Worm (Caenorhabditis elegans) whole organism, L4 larva: Measurements from ENCODE around the gene clec-127.

ENCODE experiments used
- F26F4.8 ChIP-seq: fragments of 200-800 bp; sonication (Bioruptor generic); conservative IDR thresholded peaks from 2 replicates; pipeline ENCODE4 v1.3.6; 2022; ENCODE audit warnings: missing genetic modification characterization, missing compliant biosample characterization
- F49E8.2 ChIP-seq: sonication (generic microtip); optimal IDR thresholded peaks from 2 replicates; lab custom pipeline; 2016; ENCODE audit warnings: missing compliant biosample characterization, mild to moderate bottlenecking, missing genetic modification characterization, borderline replicate concordance
- R02D3.7 ChIP-seq: fragments of 150-350 bp; sonication (generic microtip); optimal IDR thresholded peaks from 3 replicates; lab custom pipeline; 2014; ENCODE audit warnings: missing biosample characterization, missing genetic modification characterization
- Y48G9A.11 ChIP-seq: fragments of 200-800 bp; sonication (Bioruptor generic); IDR thresholded peaks from 2 replicates; pipeline ENCODE4 v1.3.6; 2022; ENCODE audit warnings: missing genetic modification reagents, missing genetic modification characterization, missing compliant biosample characterization
- Y75B8A.6 ChIP-seq: fragments of 200-800 bp; sonication (Bioruptor generic); IDR thresholded peaks from 2 replicates; pipeline ENCODE4 v1.3.6; 2022; ENCODE audit warnings: missing genetic modification reagents, missing genetic modification characterization, missing compliant biosample characterization
- ZK337.2 ChIP-seq: fragments of 200-800 bp; sonication (Bioruptor generic); IDR thresholded peaks from 2 replicates; pipeline ENCODE4 v1.3.6; 2022; ENCODE audit warnings: missing genetic modification reagents, missing genetic modification characterization, missing compliant biosample characterization
- arid-1 ChIP-seq: fragments of 200-800 bp; sonication (Bioruptor generic); conservative IDR thresholded peaks from 2 replicates; pipeline ENCODE4 v1.3.6; 2022; ENCODE audit warnings: missing genetic modification reagents, missing genetic modification characterization, missing compliant biosample characterization
- attf-4 ChIP-seq: sonication (generic microtip); optimal IDR thresholded peaks from 3 replicates; lab custom pipeline; 2017; ENCODE audit warnings: missing biosample characterization, missing genetic modification characterization
- ceh-28 ChIP-seq: fragments of 150-350 bp; optimal IDR thresholded peaks from 2 replicates; lab custom pipeline; 2014; ENCODE audit warnings: missing biosample characterization, missing genetic modification reagents, missing genetic modification characterization
- ceh-32 ChIP-seq: sonication (generic microtip); optimal IDR thresholded peaks from 2 replicates; lab custom pipeline; 2016; ENCODE audit warnings: mild to moderate bottlenecking, missing genetic modification characterization, missing compliant biosample characterization; ENCODE audit not compliant: poor library complexity
- ceh-44 ChIP-seq: fragments of 200-800 bp; sonication (Bioruptor generic); IDR thresholded peaks from 2 replicates; pipeline ENCODE4 v1.3.6; 2022; ENCODE audit warnings: missing genetic modification reagents, missing genetic modification characterization, missing compliant biosample characterization
- daf-12 ChIP-seq: fragments of 150-350 bp; optimal IDR thresholded peaks from 2 replicates; lab custom pipeline; 2014; ENCODE audit warnings: missing biosample characterization, missing genetic modification reagents, missing genetic modification characterization
- daf-16 ChIP-seq, 3 experiments: sonication (generic microtip); optimal IDR thresholded peaks; 2 replicates each; lab custom pipeline; 2016 to 2017; ENCODE audit warnings: missing genetic modification characterization in 3 of 3, missing genetic modification reagents in 3 of 3, mild to moderate bottlenecking in 2 of 3, missing compliant biosample characterization in 2 of 3, missing biosample characterization in 1 of 3, moderate library complexity in 1 of 3
- dmd-8 ChIP-seq: fragments of 200-800 bp; sonication (Bioruptor generic); IDR thresholded peaks from 2 replicates; pipeline ENCODE4 v1.3.6; 2022; ENCODE audit warnings: missing genetic modification characterization, missing compliant biosample characterization
- dmd-9 ChIP-seq: fragments of 200-800 bp; sonication (Bioruptor generic); IDR thresholded peaks from 2 replicates; pipeline ENCODE4 v1.3.6; 2022; ENCODE audit warnings: missing genetic modification reagents, missing genetic modification characterization, missing compliant biosample characterization
- duxl-1 ChIP-seq: sonication (generic microtip); optimal IDR thresholded peaks from 2 replicates; lab custom pipeline; 2016; ENCODE audit warnings: mild to moderate bottlenecking, missing genetic modification characterization, moderate library complexity, missing compliant biosample characterization; ENCODE audit not compliant: poor library complexity
- dve-1 ChIP-seq: sonication (generic microtip); optimal IDR thresholded peaks from 2 replicates; lab custom pipeline; 2017; ENCODE audit warnings: antibody characterized with exemption, mild to moderate bottlenecking, missing genetic modification characterization, missing compliant biosample characterization; ENCODE audit not compliant: insufficient read depth
- gei-8 ChIP-seq: fragments of 200-800 bp; sonication (Bioruptor generic); optimal IDR thresholded peaks from 2 replicates; lab custom pipeline; 2018; ENCODE audit warnings: mild to moderate bottlenecking, missing genetic modification characterization, missing compliant biosample characterization
- hlh-30 ChIP-seq: sonication (generic microtip); optimal IDR thresholded peaks from 2 replicates; lab custom pipeline; 2017; ENCODE audit warnings: antibody characterized with exemption, mild to moderate bottlenecking, missing genetic modification characterization, missing compliant biosample characterization; ENCODE audit not compliant: insufficient read depth
- hmg-1.1 ChIP-seq: fragments of 200-800 bp; sonication (Bioruptor generic); IDR thresholded peaks from 2 replicates; pipeline ENCODE4 v1.3.6; 2022; ENCODE audit warnings: missing genetic modification reagents, missing genetic modification characterization, missing compliant biosample characterization
- jun-1 ChIP-seq: fragments of 150-350 bp; optimal IDR thresholded peaks from 2 replicates; lab custom pipeline; 2014; ENCODE audit warnings: missing biosample characterization, missing genetic modification reagents, missing genetic modification characterization
- lim-7 ChIP-seq: fragments of 200-800 bp; sonication (Bioruptor generic); IDR thresholded peaks from 2 replicates; pipeline ENCODE4 v1.3.6; 2022; ENCODE audit warnings: missing genetic modification characterization, missing compliant biosample characterization
- lin-13 ChIP-seq: fragments of 150-350 bp; optimal IDR thresholded peaks from 2 replicates; lab custom pipeline; 2014; ENCODE audit warnings: missing biosample characterization, missing genetic modification reagents, missing genetic modification characterization
- lin-15B ChIP-seq: fragments of 150-350 bp; sonication (generic microtip); optimal IDR thresholded peaks from 3 replicates; lab custom pipeline; 2014; ENCODE audit warnings: missing biosample characterization, missing genetic modification characterization
- lin-29 ChIP-seq: fragments of 200-800 bp; sonication (Bioruptor generic); IDR thresholded peaks from 2 replicates; pipeline ENCODE4 v1.3.6; 2022; ENCODE audit warnings: missing genetic modification reagents, missing genetic modification characterization, missing compliant biosample characterization
- lin-38 ChIP-seq: fragments of 200-800 bp; sonication (Bioruptor generic); IDR thresholded peaks from 2 replicates; pipeline ENCODE4 v1.3.6; 2022; ENCODE audit warnings: missing genetic modification reagents, missing genetic modification characterization, missing compliant biosample characterization
- madf-5 ChIP-seq, 2 experiments: fragments of 200-800 bp; sonication (Bioruptor generic); IDR thresholded peaks; 2 replicates each; pipeline ENCODE4 v1.3.6; 2022; ENCODE audit warnings: missing compliant biosample characterization in 2 of 2, missing genetic modification characterization in 2 of 2
- mdt-29 ChIP-seq: fragments of 200-800 bp; sonication (Bioruptor generic); IDR thresholded peaks from 2 replicates; pipeline ENCODE4 v1.3.6; 2022; ENCODE audit warnings: missing genetic modification reagents, missing genetic modification characterization, missing compliant biosample characterization
- mes-2 ChIP-seq: sonication (generic microtip); optimal IDR thresholded peaks from 2 replicates; lab custom pipeline; 2016; ENCODE audit warnings: missing genotype, mild to moderate bottlenecking, missing genetic modification characterization, missing compliant biosample characterization; ENCODE audit not compliant: poor library complexity, severe bottlenecking
- nhr-237 ChIP-seq: sonication (generic microtip); optimal IDR thresholded peaks from 2 replicates; lab custom pipeline; 2017; ENCODE audit warnings: missing biosample characterization, missing genetic modification characterization
- nhr-25 ChIP-seq: sonication (generic microtip); optimal IDR thresholded peaks from 2 replicates; lab custom pipeline; 2017; ENCODE audit warnings: missing genetic modification characterization, mild to moderate bottlenecking, missing compliant biosample characterization, antibody characterized with exemption, moderate library complexity, borderline replicate concordance; ENCODE audit not compliant: insufficient read depth
- nhr-6 ChIP-seq: fragments of 150-350 bp; optimal IDR thresholded peaks from 2 replicates; lab custom pipeline; 2014; ENCODE audit warnings: missing biosample characterization, missing genetic modification characterization
- php-3 ChIP-seq: fragments of 200-800 bp; sonication (Bioruptor generic); IDR thresholded peaks from 2 replicates; pipeline ENCODE4 v1.3.6; 2022; ENCODE audit warnings: missing genetic modification reagents, missing genetic modification characterization, missing compliant biosample characterization
- pqm-1 ChIP-seq: sonication (generic microtip); optimal IDR thresholded peaks from 2 replicates; lab custom pipeline; 2017; ENCODE audit warnings: missing biosample characterization, missing genetic modification characterization
- rbr-2 ChIP-seq: sonication (generic microtip); optimal IDR thresholded peaks from 2 replicates; lab custom pipeline; 2016; ENCODE audit warnings: missing genotype, missing genetic modification characterization, missing compliant biosample characterization
- set-16 ChIP-seq: fragments of 200-800 bp; sonication (Bioruptor generic); IDR thresholded peaks from 2 replicates; pipeline ENCODE4 v1.3.6; 2022; ENCODE audit warnings: missing genetic modification reagents, missing genetic modification characterization, missing compliant biosample characterization
- snpc-1.2 ChIP-seq: fragments of 200-800 bp; sonication (Bioruptor generic); IDR thresholded peaks from 2 replicates; pipeline ENCODE4 v1.3.6; 2022; ENCODE audit warnings: missing genetic modification reagents, missing genetic modification characterization, missing compliant biosample characterization
- unc-62 ChIP-seq, 3 experiments: fragments of 150-350 bp in 1 of 3; sonication (generic microtip); optimal IDR thresholded peaks in 2 of 3; peaks in 1 of 3; 1 replicate in 1 of 3; 2 replicates in 2 of 3; lab custom pipeline; 2014 to 2017; ENCODE audit warnings: missing biosample characterization in 3 of 3, missing genetic modification characterization in 3 of 3, missing genetic modification reagents in 3 of 3, missing genotype in 1 of 3
- vab-7 ChIP-seq: fragments of 200-800 bp; sonication (Bioruptor generic); IDR thresholded peaks from 2 replicates; pipeline ENCODE4 v1.3.6; 2022; ENCODE audit warnings: missing genetic modification reagents, missing genetic modification characterization, missing compliant biosample characterization
- zfp-2 ChIP-seq: sonication (generic microtip); optimal IDR thresholded peaks from 2 replicates; lab custom pipeline; 2016; ENCODE audit warnings: mild to moderate bottlenecking, missing genetic modification characterization, missing compliant biosample characterization
- ztf-7 ChIP-seq: fragments of 150-350 bp; optimal IDR thresholded peaks from 2 replicates; lab custom pipeline; 2014; ENCODE audit warnings: missing biosample characterization, missing genetic modification characterization

Gene clec-127

DNA sequence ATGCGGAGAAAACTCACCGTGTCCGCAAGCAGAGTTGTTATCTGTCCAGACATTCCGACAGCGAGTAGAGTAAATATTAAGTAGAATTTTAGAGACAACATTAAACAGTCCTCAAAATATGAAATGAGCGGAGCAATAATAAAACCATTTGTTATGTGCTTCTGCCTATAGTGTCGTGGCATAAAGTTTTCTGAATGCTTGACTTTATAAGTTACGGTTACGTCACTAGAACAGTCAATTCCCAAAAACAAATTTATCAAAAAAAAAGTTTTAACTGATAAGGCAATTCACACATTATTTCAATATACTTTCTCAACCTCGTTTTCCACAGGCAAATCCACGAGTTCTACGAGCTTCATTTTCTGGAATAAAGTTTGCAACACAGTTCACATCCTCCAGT, at the start of gene clec-127:
clec-127 (minus strand) TSS at position 101 of the 400 bp plus-strand sequence.
- TF ChIP-seq lin-29 (GFP tag; lab: Robert Waterston, UW) (no peak), gei-8 (GFP tag; lab: Kevin White, UChicago) (no peak), daf-16 (GFP tag; optimal IDR thresholded peaks at IDR 0.05; lab: Kevin White, UChicago) (no peak), daf-16 (tag; optimal IDR thresholded peaks at IDR 0.05; lab: Kevin White, UChicago) (peak; percentile 22), unc-62 (GFP tag; optimal IDR thresholded peaks at IDR 0.05 in 1 of 2; lab: Kevin White, UChicago) (no peak), unc-62 (tag; optimal IDR thresholded peaks at IDR 0.05; lab: Kevin White, UChicago) (no peak), lin-38 (GFP tag; lab: Robert Waterston, UW) (no peak), ZK337.2 (GFP tag; lab: Robert Waterston, UW) (no peak), nhr-237 (no peak), dmd-9 (GFP tag; lab: Robert Waterston, UW) (no peak)
- TF ChIP-seq, all 104 proteins: peak for 1

DNA sequence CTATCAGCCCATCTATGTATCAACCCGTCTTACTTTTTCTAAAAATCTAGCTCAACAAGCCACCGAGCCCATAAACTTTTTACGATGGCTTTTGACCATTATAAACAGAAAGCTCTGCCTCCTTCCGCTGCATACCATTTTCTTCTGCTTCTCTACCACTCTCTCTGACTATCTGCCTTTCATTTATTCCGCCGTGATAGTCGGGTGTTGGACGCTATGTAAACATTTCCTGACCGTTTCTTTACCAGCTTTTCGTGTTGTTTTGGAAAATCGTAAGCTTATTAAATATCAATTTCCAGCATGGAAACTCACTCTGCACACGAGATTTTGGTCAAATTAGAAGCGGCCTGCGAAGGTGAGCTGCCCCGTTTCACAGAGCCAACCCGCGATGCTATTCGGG, 48.5 kb upstream of the clec-127 start, which contains the start of gene F40E12.1:
F40E12.1 (plus strand) TSS at position 301 of the 400 bp plus-strand sequence.
- no peak for TF ChIP-seq arid-1
- no peak for TF ChIP-seq set-16
- no peak for TF ChIP-seq lin-15B
- no peak for TF ChIP-seq hlh-30
- TF ChIP-seq dve-1 (tag; lab: Kevin White, UChicago), result no peak
- no peak for TF ChIP-seq jun-1 (tag; lab: Kevin White, UChicago)
- no peak for TF ChIP-seq attf-4 (tag; lab: Kevin White, UChicago)
- TF ChIP-seq daf-12, result no peak
- no peak for TF ChIP-seq snpc-1.2 (GFP tag; lab: Robert Waterston, UW)
- no peak for TF ChIP-seq R02D3.7
- no peak for TF ChIP-seq rbr-2 (tag; lab: Kevin White, UChicago)
- no peak for TF ChIP-seq mes-2 (tag; lab: Kevin White, UChicago)

DNA sequence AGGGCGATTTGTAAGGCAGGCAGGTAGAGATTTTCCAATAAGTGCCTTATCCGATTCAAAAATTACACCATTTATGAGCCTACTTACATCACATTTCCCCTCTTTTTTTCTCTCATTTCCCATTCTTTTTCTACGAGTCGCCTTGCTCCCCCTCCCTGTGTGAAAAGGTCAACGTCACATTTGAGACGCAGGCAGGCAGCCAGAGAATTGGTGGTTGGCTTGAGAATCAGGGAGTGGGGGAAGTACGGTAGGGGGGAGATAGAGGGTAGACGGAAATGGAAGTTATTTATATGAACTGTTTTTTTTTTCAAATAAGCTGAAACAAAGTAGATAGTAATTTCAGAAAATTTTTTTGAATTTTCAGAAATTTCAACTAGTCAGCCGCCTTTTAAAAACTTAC, 47.6 kb upstream of the clec-127 start:
- TF ChIP-seq R02D3.7 (no peak), mes-2 (tag; lab: Kevin White, UChicago) (peak; percentile 1), ztf-7 (tag; lab: Kevin White, UChicago) (no peak), unc-62 (GFP tag; optimal IDR thresholded peaks at IDR 0.05 in 1 of 2; lab: Kevin White, UChicago) (peak in 1 of 2 experiments; percentile 5), unc-62 (tag; optimal IDR thresholded peaks at IDR 0.05; lab: Kevin White, UChicago) (no peak), Y75B8A.6 (no peak), F26F4.8 (GFP tag; lab: Robert Waterston, UW) (no peak), ceh-28 (tag; lab: Kevin White, UChicago) (no peak), nhr-237 (no peak), ceh-44 (no peak), F49E8.2 (tag; lab: Kevin White, UChicago) (no peak), dmd-8 (GFP tag; lab: Robert Waterston, UW) (no peak), duxl-1 (peak; percentile 86), nhr-6 (tag; lab: Kevin White, UChicago) (no peak), madf-5 (GFP tag; IDR thresholded peaks at IDR 0.05; lab: Robert Waterston, UW) (no peak), Y48G9A.11 (GFP tag; lab: Robert Waterston, UW) (no peak), nhr-25 (tag; lab: Kevin White, UChicago) (no peak), php-3 (GFP tag; lab: Robert Waterston, UW) (no peak)

DNA sequence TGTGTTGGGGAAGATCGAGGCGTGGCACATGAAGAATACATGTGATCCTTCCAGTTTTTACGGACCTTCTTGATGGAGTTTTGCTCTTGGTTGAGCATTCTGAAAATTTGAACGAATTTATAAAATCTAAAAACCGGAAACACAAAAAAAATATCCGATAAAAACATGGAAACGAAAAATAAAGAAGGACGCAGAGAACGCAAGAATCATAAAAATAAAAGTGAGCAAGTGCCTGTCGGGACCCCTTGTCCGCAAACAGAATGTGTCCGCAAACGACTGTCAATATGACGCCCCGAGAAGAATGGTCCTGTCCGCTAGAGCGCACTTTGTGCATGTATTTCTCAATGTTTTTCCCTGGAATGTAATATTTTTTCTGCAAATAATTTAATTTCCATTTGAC, 40.7 kb upstream of the clec-127 start, which contains the start of gene Y49F6A.5:
Y49F6A.5 (minus strand) TSS at position 101 of the 400 bp plus-strand sequence.
- TF ChIP-seq lin-13 (GFP tag; lab: Kevin White, UChicago) (no peak), F49E8.2 (tag; lab: Kevin White, UChicago) (no peak), pqm-1 (tag; lab: Kevin White, UChicago) (no peak), nhr-6 (tag; lab: Kevin White, UChicago) (no peak), ceh-32 (no peak), mdt-29 (no peak), ceh-44 (no peak), vab-7 (GFP tag; lab: Robert Waterston, UW) (no peak), zfp-2 (tag; lab: Kevin White, UChicago) (no peak), hmg-1.1 (GFP tag; lab: Robert Waterston, UW) (no peak), lim-7 (GFP tag; lab: Robert Waterston, UW) (no peak)
